Fruit fly (Drosophila melanogaster) whole organism, embryonic: ENCODE results near the gene CG4066.

Source experiments
- Awh ChIP-seq: fragments of 200-800 bp; sonication (Bioruptor generic); IDR thresholded peaks from 2 replicates; pipeline ENCODE4, ENCODE4 v1.3.6; 2022; ENCODE audit warnings: missing biosample characterization, missing genetic modification characterization
- B-H2 ChIP-seq: fragments of 200-800 bp; sonication (Bioruptor generic); optimal IDR thresholded peaks from 2 replicates; lab custom pipeline; 2018; ENCODE audit warnings: missing biosample characterization, mild to moderate bottlenecking, missing genetic modification characterization
- Blimp-1 ChIP-seq: fragments of 200-800 bp; sonication (Bioruptor generic); optimal IDR thresholded peaks from 3 replicates; lab custom pipeline; 2018; ENCODE audit warnings: missing biosample characterization, missing genetic modification characterization, mild to moderate bottlenecking, moderate library complexity, missing genetic modification reagents
- CG11456 ChIP-seq: fragments of 200-800 bp; sonication (Bioruptor generic); IDR thresholded peaks from 3 replicates; pipeline ENCODE4 v1.3.6; 2022; ENCODE audit warnings: missing biosample characterization, missing genetic modification characterization
- CG12769 ChIP-seq: fragments of 200-800 bp; sonication (Bioruptor generic); optimal IDR thresholded peaks from 2 replicates; lab custom pipeline; 2019; ENCODE audit warnings: missing biosample characterization, mild to moderate bottlenecking, missing genetic modification characterization, moderate library complexity
- CG13287 ChIP-seq: fragments of 200-800 bp; sonication (Bioruptor generic); IDR thresholded peaks from 2 replicates; pipeline ENCODE4 v1.3.6; 2022; ENCODE audit warnings: missing biosample characterization, missing genetic modification characterization; ENCODE audit not compliant: partially characterized antibody
- CG14441 ChIP-seq: fragments of 200-800 bp; sonication (Bioruptor generic); IDR thresholded peaks from 2 replicates; pipeline ENCODE4 v1.3.6; 2022; ENCODE audit warnings: missing biosample characterization, missing genetic modification characterization
- CG15269 ChIP-seq: fragments of 200-800 bp; sonication (Bioruptor generic); optimal IDR thresholded peaks from 2 replicates; lab custom pipeline; 2018; ENCODE audit warnings: missing biosample characterization, mild to moderate bottlenecking, missing genetic modification characterization, moderate library complexity
- CG3995 ChIP-seq: fragments of 200-800 bp; sonication (Bioruptor generic); optimal IDR thresholded peaks from 3 replicates; lab custom pipeline; 2016; ENCODE audit warnings: missing biosample characterization, missing genetic modification characterization
- CG42726 ChIP-seq: fragments of 200-800 bp; sonication (Bioruptor generic); IDR thresholded peaks from 2 replicates; pipeline ENCODE4 v1.3.6; 2022; ENCODE audit warnings: missing biosample characterization, missing genetic modification characterization; ENCODE audit not compliant: partially characterized antibody
- CG9437 ChIP-seq: fragments of 200-800 bp; sonication (Bioruptor generic); optimal IDR thresholded peaks from 2 replicates; lab custom pipeline; 2018; ENCODE audit warnings: missing biosample characterization, mild to moderate bottlenecking, missing genetic modification characterization
- Jarid2 ChIP-seq: fragments of 200-800 bp; sonication (Bioruptor generic); optimal IDR thresholded peaks from 3 replicates; lab custom pipeline; 2017; ENCODE audit warnings: mild to moderate bottlenecking, missing biosample characterization, missing genetic modification reagents, missing genetic modification characterization
- Lpt ChIP-seq: fragments of >200 bp; optimal IDR thresholded peaks from 2 replicates; lab custom pipeline; 2018; ENCODE audit warnings: missing biosample characterization, missing genetic modification characterization
- Med ChIP-seq: fragments of 200-800 bp; sonication (Bioruptor generic); peaks from one replicate; lab custom pipeline; 2016; ENCODE audit warnings: missing biosample characterization, missing genetic modification characterization, mild to moderate bottlenecking, inconsistent platforms, moderate library complexity
- Opbp ChIP-seq: fragments of 200-800 bp; sonication (Bioruptor generic); IDR thresholded peaks from 3 replicates; pipeline ENCODE4 v1.3.6; 2022; ENCODE audit warnings: missing biosample characterization, missing genetic modification characterization; ENCODE audit not compliant: partially characterized antibody
- Rfx ChIP-seq: fragments of 200-800 bp; sonication (Bioruptor generic); IDR thresholded peaks from 2 replicates; pipeline ENCODE4 v1.3.6; 2022; ENCODE audit warnings: missing biosample characterization, missing genetic modification characterization
- Rx ChIP-seq: fragments of 200-800 bp; sonication (Bioruptor generic); IDR thresholded peaks from 2 replicates; pipeline ENCODE4 v1.3.6; 2022; ENCODE audit warnings: missing biosample characterization, missing genetic modification characterization
- Trl ChIP-seq, 3 experiments: fragments of >200 bp in 2 of 3; fragments of 200-800 bp in 1 of 3; sonication (Bioruptor generic) in 1 of 3; optimal IDR thresholded peaks; 2 replicates in 1 of 3; 3 replicates in 2 of 3; lab custom pipeline; 2016 to 2017; ENCODE audit warnings: missing biosample characterization in 1 of 3, missing genetic modification characterization in 1 of 3
- abd-A ChIP-seq: fragments of 200-800 bp; sonication (Bioruptor generic); optimal IDR thresholded peaks from 3 replicates; lab custom pipeline; 2019; ENCODE audit warnings: missing biosample characterization, mild to moderate bottlenecking, missing genetic modification characterization, moderate library complexity
- ci ChIP-seq: fragments of 200-800 bp; sonication (Bioruptor generic); IDR thresholded peaks from 3 replicates; pipeline ENCODE4 v1.3.6; 2022; ENCODE audit warnings: missing biosample characterization, missing genetic modification characterization
- gce ChIP-seq: fragments of 200-800 bp; sonication (Bioruptor generic); IDR thresholded peaks from 3 replicates; pipeline ENCODE4 v1.3.6; 2022; ENCODE audit warnings: missing biosample characterization, missing genetic modification characterization
- ham ChIP-seq: fragments of 200-800 bp; sonication (Bioruptor generic); IDR thresholded peaks from 2 replicates; pipeline ENCODE4 v1.3.6; 2022; ENCODE audit warnings: missing biosample characterization, missing genetic modification characterization
- kni ChIP-seq: fragments of 200-800 bp; sonication (Bioruptor generic); optimal IDR thresholded peaks from 3 replicates; lab custom pipeline; 2017; ENCODE audit warnings: mild to moderate bottlenecking, missing biosample characterization, missing genetic modification reagents, missing genetic modification characterization
- luna ChIP-seq: fragments of 200-800 bp; sonication (Bioruptor generic); optimal IDR thresholded peaks from 2 replicates; lab custom pipeline; 2016; ENCODE audit warnings: missing biosample characterization, missing genetic modification characterization
- oc ChIP-seq: fragments of 200-800 bp; sonication (Bioruptor generic); optimal IDR thresholded peaks from 2 replicates; lab custom pipeline; 2018; ENCODE audit warnings: missing biosample characterization, mild to moderate bottlenecking, missing genetic modification characterization, moderate library complexity
- onecut ChIP-seq: fragments of 200-800 bp; sonication (Bioruptor generic); IDR thresholded peaks from 2 replicates; pipeline ENCODE4 v1.3.6; 2022; ENCODE audit warnings: missing biosample characterization, missing genetic modification characterization
- rib ChIP-seq: fragments of 200-800 bp; sonication (Bioruptor generic); IDR thresholded peaks from 2 replicates; pipeline ENCODE4 v1.3.6; 2022; ENCODE audit warnings: missing biosample characterization, missing genetic modification characterization
- row ChIP-seq: fragments of 200-800 bp; sonication (Bioruptor generic); IDR thresholded peaks from 3 replicates; pipeline ENCODE4 v1.3.6; 2022; ENCODE audit warnings: missing biosample characterization, missing genetic modification characterization
- salm ChIP-seq: fragments of 200-800 bp; sonication (Bioruptor generic); optimal IDR thresholded peaks from 2 replicates; lab custom pipeline; 2018; ENCODE audit warnings: missing biosample characterization, mild to moderate bottlenecking, missing genetic modification characterization
- sd ChIP-seq: fragments of 200-800 bp; sonication (Bioruptor generic); optimal IDR thresholded peaks from 3 replicates; lab custom pipeline; 2018; ENCODE audit warnings: missing biosample characterization, mild to moderate bottlenecking, missing genetic modification characterization, moderate library complexity
- sqz ChIP-seq: fragments of 200-800 bp; sonication (Bioruptor generic); optimal IDR thresholded peaks from 3 replicates; lab custom pipeline; 2018; ENCODE audit warnings: missing biosample characterization, mild to moderate bottlenecking, missing genetic modification characterization
- stc ChIP-seq: fragments of 200-800 bp; sonication (Bioruptor generic); IDR thresholded peaks from 2 replicates; pipeline ENCODE4 v1.3.6; 2022; ENCODE audit warnings: missing biosample characterization, missing genetic modification characterization
- usp ChIP-seq: fragments of >200 bp; optimal IDR thresholded peaks from 2 replicates; lab custom pipeline; 2017; ENCODE audit warnings: missing biosample characterization, missing genetic modification characterization
- z ChIP-seq: fragments of 200-800 bp; sonication (Bioruptor generic); IDR thresholded peaks from 3 replicates; pipeline ENCODE4 v1.3.6; 2022; ENCODE audit warnings: missing biosample characterization, missing genetic modification characterization

CG4066 gene

dm6 chr3R:12356044-12356443 lies 44.9 kb downstream of the CG4066 start, which contains the start of gene MBD-R2 (continued):
- no peak for TF ChIP-seq CG15269 (tag; lab: Kevin White, UChicago)

- TF ChIP-seq CG11456 (GFP tag; lab: Robert Waterston, UW) = no peak
- TF ChIP-seq kni = peak; percentile 23
- TF ChIP-seq stc = 0 out of 2 replicates have a peak, but pooled peaks have one; percentile 10
- peak; percentile 93 for TF ChIP-seq Blimp-1 (GFP tag; lab: Kevin White, UChicago)
- no peak for TF ChIP-seq Rx (GFP tag; lab: Robert Waterston, UW)
- TF ChIP-seq rib (GFP tag; lab: Robert Waterston, UW) = 0 out of 2 replicates have a peak, but pooled peaks have one; percentile 21
- TF ChIP-seq CG13287 (GFP tag; lab: Robert Waterston, UW) = peak; percentile 24; the same call in 1 of the 2 replicates
- no peak for TF ChIP-seq CG42726 (GFP tag; lab: Robert Waterston, UW)
- TF ChIP-seq sd (tag; lab: Kevin White, UChicago) = peak; percentile 80
- TF ChIP-seq z (GFP tag; lab: Robert Waterston, UW) = peak; percentile 80
- 0 out of 3 replicates have a peak, but pooled peaks have one; percentile 5 for TF ChIP-seq row (GFP tag; lab: Robert Waterston, UW)
- peak; percentile 13 for TF ChIP-seq CG12769 (tag; lab: Kevin White, UChicago)
- no peak for TF ChIP-seq Lpt (GFP tag; lab: Kevin White, UChicago)
- peak; percentile 40 for TF ChIP-seq sqz (GFP tag; lab: Kevin White, UChicago)
- TF ChIP-seq ci (GFP tag; lab: Robert Waterston, UW) = 0 out of 3 replicates have a peak, but pooled peaks have one; percentile 49
- no peak for TF ChIP-seq CG3995 (GFP tag; lab: Kevin White, UChicago)
- peak; percentile 29; the same call in 1 of the 2 replicates for TF ChIP-seq ham (GFP tag; lab: Robert Waterston, UW)
- TF ChIP-seq Jarid2 = peak; percentile 40
- peak; percentile 7 to 32 for TF ChIP-seq Trl (optimal IDR thresholded peaks at IDR 0.05; lab: Kevin White, UChicago)
- TF ChIP-seq Trl (GFP tag; optimal IDR thresholded peaks at IDR 0.05; lab: Kevin White, UChicago) = no peak
- no peak for TF ChIP-seq usp (GFP tag; lab: Kevin White, UChicago)
- TF ChIP-seq Rfx (GFP tag; lab: Robert Waterston, UW) = peak; percentile 16; the same call in 1 of the 2 replicates
- peak; percentile 66 for TF ChIP-seq Med
- TF ChIP-seq B-H2 (GFP tag; lab: Kevin White, UChicago) = no peak
- 0 out of 3 replicates have a peak, but pooled peaks have one; percentile 4 for TF ChIP-seq Opbp (GFP tag; lab: Robert Waterston, UW)
- TF ChIP-seq gce = 0 out of 3 replicates have a peak, but pooled peaks have one; percentile 15
- peak; percentile 67 for TF ChIP-seq onecut
- TF ChIP-seq CG9437 (GFP tag; lab: Kevin White, UChicago) = no peak
These were observed 48.7 kb downstream of the CG4066 start, which contains the start of gene CG4115 for dm6 chr3R:12359837-12360236. CG4115 (plus strand) TSS chr3R:12360008.

dm6 chr3R:12361962-12362497 lies 50.9 kb downstream of the CG4066 start:
- TF ChIP-seq Awh (0 out of 2 replicates have a peak, but pooled peaks have one; percentile 21), sd (tag; lab: Kevin White, UChicago) (peak; percentile 18), sqz (GFP tag; lab: Kevin White, UChicago) (peak; percentile 73), oc (tag; lab: Kevin White, UChicago) (peak; percentile 32), salm (tag; lab: Kevin White, UChicago) (no peak), luna (GFP tag; lab: Kevin White, UChicago) (no peak), abd-A (peak; percentile 33), kni (peak; percentile 92), Blimp-1 (GFP tag; lab: Kevin White, UChicago) (peak; percentile 97), CG14441 (GFP tag; lab: Robert Waterston, UW) (no peak)
